Fruit fly (Drosophila melanogaster) whole organism: ENCODE results near the gene CG18304.

Experiments used
- CG8478 ChIP-seq: fragments of >200 bp; optimal IDR thresholded peaks from 2 replicates; lab custom pipeline; 2018; ENCODE audit warnings: inconsistent platforms
- usp ChIP-seq: fragments of >200 bp; optimal IDR thresholded peaks from 2 replicates; lab custom pipeline; 2017; ENCODE audit warnings: missing biosample characterization, missing genetic modification characterization, mixed read lengths

dm6 chr2L:6964022-6964434, 21.4 kb upstream of the CG18304 start, which contains the start of the genes sip2 and Coprox:
- TF ChIP-seq usp (GFP tag; lab: Kevin White, UChicago) (no peak), CG8478 (no peak)
